Fruit fly (Drosophila melanogaster): Measurements from ENCODE around the gene croc.

DNA sequence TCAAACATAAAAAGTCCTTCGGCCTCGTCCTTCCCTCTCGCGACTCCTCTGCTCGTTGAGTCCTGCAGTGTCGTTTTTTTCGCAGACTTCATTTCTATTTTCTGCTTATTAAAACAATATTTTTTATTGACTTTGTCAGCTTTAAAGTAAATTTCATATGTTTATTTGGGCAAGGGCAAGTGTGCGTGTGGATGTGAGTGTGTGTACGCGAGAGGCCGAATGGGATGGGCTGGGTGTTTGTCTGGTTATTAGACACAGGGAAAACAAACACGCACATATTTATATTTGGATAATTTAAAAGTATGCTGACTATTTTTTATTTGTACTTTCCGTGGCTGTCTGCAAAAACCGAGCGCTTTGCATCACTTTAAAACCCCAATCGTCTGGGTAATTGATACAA, 1.6 kb upstream of the croc start:
- TF ChIP-seq CG4496 (GFP tag; IDR thresholded peaks at IDR 0.05) = no peak
- no peak for TF ChIP-seq CG12605 (GFP tag; IDR thresholded peaks at IDR 0.05)
- no peak for TF ChIP-seq D1 (tag; optimal IDR thresholded peaks at IDR 0.05)

Data from whole organism, pupa.